Fruit fly (Drosophila melanogaster): ENCODE results near the gene Glut4EF.
A peak's percentile ranks its signal among the peaks of the same experiment; 100 is the strongest.

Glut4EF gene

DNA sequence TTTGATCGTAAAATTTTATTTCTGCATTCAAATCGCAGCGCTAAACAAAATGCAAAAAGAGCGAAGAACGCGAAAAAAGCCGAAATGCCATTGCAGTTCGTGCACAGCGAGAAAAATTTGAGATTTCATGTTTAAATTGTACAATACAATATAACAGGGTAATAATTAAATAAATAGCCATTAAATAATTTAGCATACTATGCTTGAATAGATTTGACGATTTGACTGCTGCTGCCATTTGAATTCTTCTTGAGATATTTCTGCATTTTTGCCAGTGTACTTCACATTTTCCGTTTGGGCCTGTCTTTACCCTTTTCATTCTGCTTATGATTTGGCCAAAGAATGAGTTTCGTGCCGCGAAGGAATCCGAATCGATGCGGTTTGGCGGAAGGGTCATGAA lies 60.4 kb downstream of the Glut4EF start (continued):
- peak; percentile 60 for TF ChIP-seq Ets21C (GFP tag; optimal IDR thresholded peaks at IDR 0.05)
- peak; percentile 66; the same call in 2 of the 3 replicates for TF ChIP-seq CG8119 (GFP tag; IDR thresholded peaks at IDR 0.05)
- peak; percentile 1 for TF ChIP-seq spab (GFP tag; optimal IDR thresholded peaks at IDR 0.05)
- peak; percentile 66 for TF ChIP-seq CG15336 (GFP tag; IDR thresholded peaks at IDR 0.05)
- peak; percentile 30 for TF ChIP-seq achi (GFP tag; optimal IDR thresholded peaks at IDR 0.05)
- TF ChIP-seq CG31627 (GFP tag; optimal IDR thresholded peaks at IDR 0.05), result peak; percentile 66
- no peak for TF ChIP-seq Sox15 (GFP tag; optimal IDR thresholded peaks at IDR 0.05)
- TF ChIP-seq CG9139 (GFP tag; optimal IDR thresholded peaks at IDR 0.05), result no peak

DNA sequence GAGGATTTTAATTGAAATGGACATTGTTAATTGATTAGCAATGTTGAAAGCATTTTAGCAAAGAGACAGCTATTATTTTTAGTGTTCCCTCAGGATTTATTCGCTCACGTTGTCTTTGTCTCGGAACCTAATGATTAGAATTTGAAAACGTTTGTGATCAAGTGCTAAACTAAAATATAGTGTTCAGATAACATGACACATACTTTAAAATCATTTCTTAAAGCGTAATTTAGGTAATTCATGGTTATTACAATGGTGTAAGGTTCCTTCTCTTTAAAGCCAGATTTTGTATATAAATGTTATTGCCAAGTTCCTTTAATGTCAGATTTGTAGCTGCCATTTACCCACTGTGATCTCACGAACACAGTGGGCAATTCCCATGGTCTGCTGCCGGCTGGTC lies 62.7 kb downstream of the Glut4EF start:
- TF ChIP-seq Eip78C (GFP tag), result peak; percentile 59
- no peak for TF ChIP-seq eg (GFP tag; IDR thresholded peaks at IDR 0.05)
- TF ChIP-seq lz (GFP tag; optimal IDR thresholded peaks at IDR 0.05), result no peak
- TF ChIP-seq CG32006 (GFP tag; optimal IDR thresholded peaks at IDR 0.05), result peak; percentile 57
- no peak for TF ChIP-seq Eip75B (GFP tag; optimal IDR thresholded peaks at IDR 0.05)
- peak; percentile 3 for TF ChIP-seq CG4318 (GFP tag; optimal IDR thresholded peaks at IDR 0.05)
- no peak for TF ChIP-seq net (GFP tag; optimal IDR thresholded peaks at IDR 0.05)
- TF ChIP-seq Gug (GFP tag; IDR thresholded peaks at IDR 0.05), result no peak
- no peak for TF ChIP-seq CG8632 (GFP tag; optimal IDR thresholded peaks at IDR 0.05)
- no peak for TF ChIP-seq CG9139 (GFP tag; optimal IDR thresholded peaks at IDR 0.05)
- TF ChIP-seq topi (GFP tag; optimal IDR thresholded peaks at IDR 0.05), result no peak
- no peak for TF ChIP-seq dsx (GFP tag; optimal IDR thresholded peaks at IDR 0.05; ENCODE audit: poor library complexity, severe bottlenecking)

dm6 chr3R:9937605-9938004 lies 63.1 kb downstream of the Glut4EF start:
- TF ChIP-seq fd59A (GFP tag; optimal IDR thresholded peaks at IDR 0.05) (no peak), fd85E (GFP tag; optimal IDR thresholded peaks at IDR 0.05) (no peak), CG15336 (GFP tag; IDR thresholded peaks at IDR 0.05) (no peak), pdm3 (GFP tag; optimal IDR thresholded peaks at IDR 0.05) (no peak), topi (GFP tag; optimal IDR thresholded peaks at IDR 0.05) (no peak), Met (GFP tag; optimal IDR thresholded peaks at IDR 0.05) (no peak), CG11294 (GFP tag; IDR thresholded peaks at IDR 0.05) (no peak), salr (GFP tag; optimal IDR thresholded peaks at IDR 0.05) (no peak), esn (GFP tag; optimal IDR thresholded peaks at IDR 0.05) (no peak), fkh (GFP tag; optimal IDR thresholded peaks at IDR 0.05) (no peak), spab (GFP tag; optimal IDR thresholded peaks at IDR 0.05) (no peak), Hr39 (GFP tag; optimal IDR thresholded peaks at IDR 0.05) (no peak), CG4318 (GFP tag; optimal IDR thresholded peaks at IDR 0.05) (no peak), CG31627 (GFP tag; optimal IDR thresholded peaks at IDR 0.05) (no peak), CG34406 (GFP tag; optimal IDR thresholded peaks at IDR 0.05) (no peak)

DNA sequence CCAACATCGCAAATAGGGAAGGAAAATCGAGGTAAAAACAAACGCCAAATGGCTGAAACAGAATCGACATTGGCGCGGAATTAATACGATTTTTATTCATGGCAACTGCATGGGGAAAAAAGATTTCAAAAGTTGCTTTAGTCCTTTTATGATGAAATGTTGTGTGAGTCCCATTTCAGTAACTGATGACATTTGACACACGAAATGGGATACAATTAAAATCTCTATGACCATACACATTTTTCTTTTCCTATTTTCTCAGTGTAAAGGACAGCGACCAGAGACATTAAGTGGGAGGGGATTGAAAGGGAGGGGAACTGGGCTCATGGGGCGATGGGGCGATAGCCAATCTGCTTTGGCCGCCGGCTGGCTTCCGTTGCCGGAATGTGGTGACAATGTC lies 64.0 kb downstream of the Glut4EF start:
- TF ChIP-seq lz (GFP tag; optimal IDR thresholded peaks at IDR 0.05), result no peak
- TF ChIP-seq CG1621 (tag; optimal IDR thresholded peaks at IDR 0.05), result no peak
- peak; percentile 38 for TF ChIP-seq dac (GFP tag; optimal IDR thresholded peaks at IDR 0.05)
- TF ChIP-seq Sox102F (GFP tag; optimal IDR thresholded peaks at IDR 0.05), result no peak
- TF ChIP-seq CG6276 (GFP tag; optimal IDR thresholded peaks at IDR 0.05), result peak; percentile 16
- TF ChIP-seq CG3032 (tag; optimal IDR thresholded peaks at IDR 0.05), result peak; percentile 9
- TF ChIP-seq Eip75B (GFP tag; optimal IDR thresholded peaks at IDR 0.05), result no peak
- no peak for TF ChIP-seq CG7368 (GFP tag; optimal IDR thresholded peaks at IDR 0.05)
- TF ChIP-seq CG8632 (GFP tag; optimal IDR thresholded peaks at IDR 0.05), result no peak
- TF ChIP-seq CG6808 (GFP tag; optimal IDR thresholded peaks at IDR 0.05), result no peak
- peak; percentile 46 for TF ChIP-seq achi (GFP tag; optimal IDR thresholded peaks at IDR 0.05)
- TF ChIP-seq CG6854 (GFP tag; optimal IDR thresholded peaks at IDR 0.05), result no peak
- no peak for TF ChIP-seq CG8319 (GFP tag; optimal IDR thresholded peaks at IDR 0.05)
- peak; percentile 50 for TF ChIP-seq CG3919 (GFP tag; optimal IDR thresholded peaks at IDR 0.05)
- no peak for TF ChIP-seq Eip93F (GFP tag; optimal IDR thresholded peaks at IDR 0.05)
- no peak for TF ChIP-seq CG11294 (GFP tag; IDR thresholded peaks at IDR 0.05)
- no peak for TF ChIP-seq cyc (GFP tag; optimal IDR thresholded peaks at IDR 0.05)
- peak; percentile 69 for TF ChIP-seq Eip78C (GFP tag)
- no peak for TF ChIP-seq fkh (GFP tag; optimal IDR thresholded peaks at IDR 0.05)
- peak; percentile 70 for TF ChIP-seq CG15336 (GFP tag; IDR thresholded peaks at IDR 0.05)
- peak; percentile 71 for TF ChIP-seq CG8119 (GFP tag; IDR thresholded peaks at IDR 0.05)
- TF ChIP-seq CG11762 (GFP tag; optimal IDR thresholded peaks at IDR 0.05; ENCODE audit: insufficient read depth), result no peak
- TF ChIP-seq Hr39 (GFP tag; optimal IDR thresholded peaks at IDR 0.05), result peak; percentile 13
- no peak for TF ChIP-seq fd59A (GFP tag; optimal IDR thresholded peaks at IDR 0.05)
- peak; percentile 21 for TF ChIP-seq CG4318 (GFP tag; optimal IDR thresholded peaks at IDR 0.05)
- TF ChIP-seq Smox (GFP tag; optimal IDR thresholded peaks at IDR 0.05), result no peak
- peak; percentile 42 for TF ChIP-seq OdsH (GFP tag; optimal IDR thresholded peaks at IDR 0.05)
- no peak for TF ChIP-seq CG11902 (GFP tag; optimal IDR thresholded peaks at IDR 0.05)
- TF ChIP-seq Lpt (GFP tag; optimal IDR thresholded peaks at IDR 0.05), result no peak

Data from whole organism, prepupa.